Worm (Caenorhabditis elegans) whole organism, young adult: ENCODE results near the gene T06E8.2.

ENCODE experiments used
- C17E4.6 ChIP-seq: fragments of 200-800 bp; sonication (Bioruptor generic); IDR thresholded peaks from 2 replicates; pipeline ENCODE4 v1.3.6; 2022; ENCODE audit warnings: missing genetic modification reagents, missing genetic modification characterization, missing compliant biosample characterization
- F49E8.2 ChIP-seq: sonication (generic microtip); optimal IDR thresholded peaks from 3 replicates; lab custom pipeline; 2017; ENCODE audit warnings: missing genetic modification characterization, mild to moderate bottlenecking, missing compliant biosample characterization, antibody characterized with exemption, moderate library complexity; ENCODE audit not compliant: insufficient read depth
- K12H6.12 ChIP-seq: fragments of 200-800 bp; sonication (Bioruptor generic); optimal IDR thresholded peaks from 2 replicates; lab custom pipeline; 2018; ENCODE audit warnings: mild to moderate bottlenecking, missing genetic modification characterization, missing compliant biosample characterization
- Y53F4B.3 ChIP-seq: fragments of 200-800 bp; sonication (Bioruptor generic); IDR thresholded peaks from 2 replicates; pipeline ENCODE4 v1.3.6; 2022; ENCODE audit warnings: missing genetic modification reagents, missing genetic modification characterization, missing compliant biosample characterization
- ZK185.1 ChIP-seq: sonication (generic microtip); optimal IDR thresholded peaks from 2 replicates; lab custom pipeline; 2016; ENCODE audit warnings: mild to moderate bottlenecking, missing genetic modification characterization, missing compliant biosample characterization; ENCODE audit not compliant: poor library complexity, severe bottlenecking
- ama-1 ChIP-seq, 3 experiments: fragments of 150-350 bp in 1 of 3; sonication (generic microtip) in 2 of 3; optimal IDR thresholded peaks; 2 replicates each; lab custom pipeline; 2014 to 2018; ENCODE audit warnings: missing biosample characterization in 2 of 3, missing genetic modification characterization in 2 of 3, missing genetic modification reagents in 2 of 3
- ceh-27 ChIP-seq: fragments of 200-800 bp; sonication (Bioruptor generic); optimal IDR thresholded peaks from 2 replicates; lab custom pipeline; 2018; ENCODE audit warnings: mild to moderate bottlenecking, missing genetic modification characterization, moderate library complexity, missing compliant biosample characterization
- dpl-1 ChIP-seq: fragments of 150-350 bp; optimal IDR thresholded peaks from 2 replicates; lab custom pipeline; 2014; ENCODE audit warnings: missing biosample characterization, missing genetic modification reagents, missing genetic modification characterization
- madf-8 ChIP-seq: fragments of 200-800 bp; sonication (Bioruptor generic); conservative IDR thresholded peaks from 2 replicates; pipeline ENCODE4 v1.3.6; 2022; ENCODE audit warnings: missing genetic modification reagents, missing genetic modification characterization, missing compliant biosample characterization
- mes-4 ChIP-seq: sonication (generic microtip); optimal IDR thresholded peaks from 2 replicates; lab custom pipeline; 2016; ENCODE audit warnings: missing genotype, missing genetic modification characterization, missing compliant biosample characterization
- nfyb-1 ChIP-seq: fragments of 200-800 bp; sonication (Bioruptor generic); IDR thresholded peaks from 2 replicates; pipeline ENCODE4 v1.3.6; 2022; ENCODE audit warnings: missing genetic modification reagents, missing genetic modification characterization, missing compliant biosample characterization
- pbrm-1 ChIP-seq: fragments of 200-800 bp; sonication (Bioruptor generic); IDR thresholded peaks from 2 replicates; pipeline ENCODE4 v1.3.6; 2022; ENCODE audit warnings: missing genetic modification reagents, missing genetic modification characterization, missing compliant biosample characterization
- snpc-4 ChIP-seq, 5 experiments: fragments of 150-350 bp in 1 of 5; sonication (generic microtip) in 4 of 5; optimal IDR thresholded peaks; 2 replicates each; lab custom pipeline; 2014 to 2018; ENCODE audit warnings: missing genetic modification characterization in 5 of 5, missing biosample characterization in 3 of 5, antibody characterized with exemption in 2 of 5, mild to moderate bottlenecking in 2 of 5, missing compliant biosample characterization in 2 of 5, missing genotype in 2 of 5, moderate library complexity in 2 of 5, missing genetic modification reagents in 1 of 5
- unc-62 ChIP-seq: fragments of 150-350 bp; optimal IDR thresholded peaks from 2 replicates; lab custom pipeline; 2014; ENCODE audit warnings: missing biosample characterization, missing genetic modification reagents, missing genetic modification characterization

- TF ChIP-seq F49E8.2, result no peak
- TF ChIP-seq dpl-1 (GFP tag; lab: Kevin White, UChicago), result no peak
- TF ChIP-seq pbrm-1 (GFP tag; lab: Robert Waterston, UW), result no peak
- TF ChIP-seq ceh-27 (GFP tag; lab: Kevin White, UChicago), result no peak
- TF ChIP-seq snpc-4 (GFP tag; optimal IDR thresholded peaks at IDR 0.05; lab: Kevin White, UChicago), result no peak
- TF ChIP-seq snpc-4 (tag; optimal IDR thresholded peaks at IDR 0.05; lab: Kevin White, UChicago), result no peak
- TF ChIP-seq Y53F4B.3 (GFP tag; lab: Robert Waterston, UW), result no peak
- no peak for TF ChIP-seq K12H6.12 (tag; lab: Kevin White, UChicago)
- TF ChIP-seq unc-62, result no peak
- TF ChIP-seq ama-1 (optimal IDR thresholded peaks at IDR 0.05; lab: Kevin White, UChicago), result no peak
- no peak for TF ChIP-seq ama-1 (GFP tag; optimal IDR thresholded peaks at IDR 0.05; lab: Kevin White, UChicago)
- no peak for TF ChIP-seq C17E4.6
- no peak for TF ChIP-seq mes-4
- TF ChIP-seq nfyb-1 (GFP tag; lab: Robert Waterston, UW), result no peak
- TF ChIP-seq madf-8 (GFP tag; lab: Robert Waterston, UW), result no peak
- no peak for TF ChIP-seq ZK185.1 (tag; lab: Kevin White, UChicago)
Measured at ce11 chrV:10084864-10085263, 48.7 kb upstream of the T06E8.2 start, which contains the start of gene R04B5.6.
